Fruit fly (Drosophila melanogaster) whole organism, wandering third instar larva: ENCODE results near the gene jvl.

ENCODE experiments used
- Abd-B ChIP-seq: fragments of >200 bp; optimal IDR thresholded peaks from 2 replicates; lab custom pipeline; 2017; ENCODE audit warnings: missing biosample characterization, missing genetic modification characterization
- CG32264 ChIP-seq: fragments of 200-800 bp; sonication (Bioruptor generic); optimal IDR thresholded peaks from 2 replicates; lab custom pipeline; 2016; ENCODE audit warnings: missing biosample characterization, missing genetic modification characterization
- CG9705 ChIP-seq: fragments of 200-800 bp; sonication (Bioruptor generic); optimal IDR thresholded peaks from 2 replicates; lab custom pipeline; 2018; ENCODE audit warnings: missing biosample characterization, mild to moderate bottlenecking, missing genetic modification characterization
- CrebA ChIP-seq: fragments of 200-800 bp; sonication (Bioruptor generic); optimal IDR thresholded peaks from 2 replicates; lab custom pipeline; 2016; ENCODE audit warnings: missing biosample characterization, mild to moderate bottlenecking, missing genetic modification characterization, borderline replicate concordance
- Dfd ChIP-seq: fragments of >200 bp; optimal IDR thresholded peaks from 2 replicates; lab custom pipeline; 2017; ENCODE audit warnings: missing biosample characterization, missing genetic modification characterization
- Dif ChIP-seq: fragments of 200-275, 200-300 bp; sonication (Bioruptor generic); optimal IDR thresholded peaks from 2 replicates; lab custom pipeline; 2018; ENCODE audit warnings: missing biosample characterization, missing genetic modification characterization; ENCODE audit not compliant: partially characterized antibody
- GATAd ChIP-seq: sonication (Bioruptor generic); optimal IDR thresholded peaks from 2 replicates; lab custom pipeline; 2016; ENCODE audit warnings: missing biosample characterization, missing genetic modification characterization
- HLH106 ChIP-seq: fragments of 200-800 bp; optimal IDR thresholded peaks from 3 replicates; lab custom pipeline; 2019; ENCODE audit warnings: missing biosample characterization, mild to moderate bottlenecking, missing genetic modification characterization, moderate library complexity
- Hnf4 ChIP-seq: fragments of 200-800 bp; sonication (Bioruptor generic); optimal IDR thresholded peaks from 2 replicates; lab custom pipeline; 2016; ENCODE audit warnings: missing biosample characterization, mild to moderate bottlenecking, missing genetic modification characterization
- Hr78 ChIP-seq: fragments of >200 bp; optimal IDR thresholded peaks from 2 replicates; lab custom pipeline; 2017; ENCODE audit warnings: missing biosample characterization, missing genetic modification characterization
- Hr83 ChIP-seq: fragments of 200-300 bp; sonication (Bioruptor generic); optimal IDR thresholded peaks from 2 replicates; lab custom pipeline; 2016; ENCODE audit warnings: missing biosample characterization, mild to moderate bottlenecking, missing genetic modification characterization, moderate library complexity; ENCODE audit not compliant: poor library complexity, severe bottlenecking
- Jra ChIP-seq: sonication (Bioruptor generic); optimal IDR thresholded peaks from 2 replicates; lab custom pipeline; 2016; ENCODE audit warnings: missing biosample characterization, missing genetic modification characterization
- Mio ChIP-seq: sonication (Bioruptor generic); optimal IDR thresholded peaks from 2 replicates; lab custom pipeline; 2016; ENCODE audit warnings: missing biosample characterization, missing genetic modification characterization
- Myc ChIP-seq: fragments of >200 bp; optimal IDR thresholded peaks from 2 replicates; lab custom pipeline; 2017
- N ChIP-seq: fragments of >200 bp; optimal IDR thresholded peaks from 2 replicates; lab custom pipeline; 2018; ENCODE audit warnings: missing biosample characterization, missing external identifiers, missing genetic modification characterization
- OdsH ChIP-seq: fragments of 200-800 bp; sonication (Bioruptor generic); optimal IDR thresholded peaks from 2 replicates; lab custom pipeline; 2016; ENCODE audit warnings: missing biosample characterization, mild to moderate bottlenecking, missing genetic modification characterization
- Rel ChIP-seq, 2 experiments: fragments of 200-800 bp; sonication (Bioruptor generic) in 1 of 2; optimal IDR thresholded peaks; 2 replicates in 1 of 2; 3 replicates in 1 of 2; lab custom pipeline; 2016 to 2019; ENCODE audit warnings: mild to moderate bottlenecking in 2 of 2, missing biosample characterization in 2 of 2, missing genetic modification characterization in 2 of 2, moderate library complexity in 1 of 2
- Sp1 ChIP-seq: fragments of 200-800 bp; sonication (Bioruptor generic); optimal IDR thresholded peaks from 3 replicates; lab custom pipeline; 2019; ENCODE audit warnings: missing biosample characterization, mild to moderate bottlenecking, missing genetic modification characterization, moderate library complexity
- Vsx2 ChIP-seq: fragments of 200-300, 225-300 bp; sonication (Bioruptor generic); optimal IDR thresholded peaks from 2 replicates; lab custom pipeline; 2018; ENCODE audit warnings: missing biosample characterization, missing genetic modification characterization; ENCODE audit not compliant: partially characterized antibody
- br ChIP-seq: fragments of 200-800 bp; sonication (Bioruptor generic); optimal IDR thresholded peaks from 2 replicates; lab custom pipeline; 2016; ENCODE audit warnings: missing biosample characterization, missing genetic modification characterization
- brk ChIP-seq: fragments of 200-800 bp; sonication (Bioruptor generic); optimal IDR thresholded peaks from 2 replicates; lab custom pipeline; 2016; ENCODE audit warnings: missing biosample characterization, mild to moderate bottlenecking, missing genetic modification characterization
- dl ChIP-seq, 2 experiments: fragments of 175-275, 200-275 bp in 1 of 2; fragments of 200-275 bp in 1 of 2; sonication (Bioruptor generic); optimal IDR thresholded peaks; lab custom pipeline; 2018; ENCODE audit warnings: mild to moderate bottlenecking in 2 of 2, missing biosample characterization in 2 of 2, missing genetic modification characterization in 2 of 2, moderate library complexity in 2 of 2; ENCODE audit not compliant: partially characterized antibody in 2 of 2, insufficient read depth in 1 of 2
- dmrt93B ChIP-seq: fragments of 200-800 bp; sonication (Bioruptor generic); optimal IDR thresholded peaks from 2 replicates; lab custom pipeline; 2018; ENCODE audit warnings: missing biosample characterization, mild to moderate bottlenecking, missing genetic modification characterization
- dsf ChIP-seq: sonication (Bioruptor generic); optimal IDR thresholded peaks from 2 replicates; lab custom pipeline; 2016; ENCODE audit warnings: missing biosample characterization, missing genetic modification characterization, borderline replicate concordance
- ey ChIP-seq: fragments of 200-800 bp; sonication (Bioruptor generic); optimal IDR thresholded peaks from 2 replicates; lab custom pipeline; 2016; ENCODE audit warnings: missing biosample characterization, missing genetic modification characterization
- foxo ChIP-seq, 2 experiments: fragments of 200-800 bp; sonication (Bioruptor generic); optimal IDR thresholded peaks; 2 replicates in 1 of 2; 3 replicates in 1 of 2; lab custom pipeline; 2016 to 2017; ENCODE audit warnings: missing biosample characterization in 2 of 2, missing genetic modification characterization in 2 of 2
- fru ChIP-seq: fragments of 200-800 bp; sonication (Bioruptor generic); optimal IDR thresholded peaks from 3 replicates; lab custom pipeline; 2016; ENCODE audit warnings: missing biosample characterization, mild to moderate bottlenecking, missing genetic modification characterization
- h ChIP-seq: fragments of 200-800 bp; sonication (Bioruptor generic); optimal IDR thresholded peaks from 3 replicates; lab custom pipeline; 2016; ENCODE audit warnings: missing biosample characterization, mild to moderate bottlenecking, missing genetic modification characterization
- jim ChIP-seq: fragments of 175-275, 200-325 bp; sonication (Bioruptor generic); optimal IDR thresholded peaks from 2 replicates; lab custom pipeline; 2016; ENCODE audit warnings: missing biosample characterization, mild to moderate bottlenecking, missing genetic modification characterization
- lola ChIP-seq: fragments of >200 bp; optimal IDR thresholded peaks from 2 replicates; lab custom pipeline; 2017; ENCODE audit warnings: missing biosample characterization, missing genetic modification characterization
- pan ChIP-seq: fragments of >200 bp; optimal IDR thresholded peaks from 2 replicates; lab custom pipeline; 2017
- psq ChIP-seq: fragments of 200-800 bp; sonication (Bioruptor generic); optimal IDR thresholded peaks from 3 replicates; lab custom pipeline; 2017; ENCODE audit warnings: missing biosample characterization, mild to moderate bottlenecking, missing genetic modification characterization, moderate library complexity
- rgr ChIP-seq: fragments of 200-800 bp; sonication (Bioruptor generic); optimal IDR thresholded peaks from 3 replicates; lab custom pipeline; 2016; ENCODE audit warnings: missing biosample characterization, mild to moderate bottlenecking, missing genetic modification characterization
- sage ChIP-seq: fragments of 200-800 bp; sonication (Bioruptor generic); optimal IDR thresholded peaks from 2 replicates; lab custom pipeline; 2016; ENCODE audit warnings: missing biosample characterization, mild to moderate bottlenecking, missing genetic modification characterization
- sv ChIP-seq: fragments of 200-800 bp; sonication (Bioruptor generic); optimal IDR thresholded peaks from 3 replicates; lab custom pipeline; 2016; ENCODE audit warnings: missing biosample characterization, missing genetic modification characterization
- tai ChIP-seq: sonication (Bioruptor generic); optimal IDR thresholded peaks from 2 replicates; lab custom pipeline; 2016; ENCODE audit warnings: missing biosample characterization, missing genetic modification characterization
- usp ChIP-seq: fragments of >200 bp; optimal IDR thresholded peaks from 2 replicates; lab custom pipeline; 2017; ENCODE audit warnings: missing biosample characterization, missing genetic modification characterization
- woc ChIP-seq: sonication (Bioruptor generic); optimal IDR thresholded peaks from 2 replicates; lab custom pipeline; 2016; ENCODE audit warnings: missing biosample characterization, mild to moderate bottlenecking, missing genetic modification characterization

jvl gene

dm6 chr3R:14739501-14740252 lies 1.7 kb upstream of the jvl start:
- no peak for TF ChIP-seq br (GFP tag; lab: Kevin White, UChicago)
- peak; percentile 17 for TF ChIP-seq Myc (lab: Kevin White, UChicago)
- peak; percentile 45 for TF ChIP-seq N

dm6 chr3R:14740253-14740522 lies 1.2 kb upstream of the jvl start:
- no peak for TF ChIP-seq Dfd (GFP tag; lab: Kevin White, UChicago)
- no peak for TF ChIP-seq br (GFP tag; lab: Kevin White, UChicago)
- no peak for TF ChIP-seq fru
- TF ChIP-seq psq (GFP tag; lab: Kevin White, UChicago), result peak; percentile 14

- peak; percentile 59 for TF ChIP-seq dmrt93B (GFP tag; lab: Kevin White, UChicago)
- peak; percentile 66 for TF ChIP-seq CG9705 (GFP tag; lab: Kevin White, UChicago)
- TF ChIP-seq N, result no peak
- TF ChIP-seq Dif, result peak; percentile 68
- no peak for TF ChIP-seq Dfd (GFP tag; lab: Kevin White, UChicago)
- TF ChIP-seq Hr78 (GFP tag; lab: Kevin White, UChicago), result peak; percentile 19
- peak; percentile 29 for TF ChIP-seq ey
- TF ChIP-seq pan (lab: Kevin White, UChicago), result no peak
- TF ChIP-seq Hr83 (GFP tag; lab: Kevin White, UChicago), result peak; percentile 96
- TF ChIP-seq brk (GFP tag; lab: Kevin White, UChicago), result peak; percentile 29
- TF ChIP-seq Hnf4, result peak; percentile 80
- peak; percentile 7 for TF ChIP-seq psq (GFP tag; lab: Kevin White, UChicago)
- peak in 1 of 2 experiments; percentile 72 for TF ChIP-seq foxo (GFP tag; optimal IDR thresholded peaks at IDR 0.05; lab: Kevin White, UChicago)
- peak; percentile 59 for TF ChIP-seq tai (GFP tag; lab: Kevin White, UChicago)
- no peak for TF ChIP-seq sage (GFP tag; lab: Kevin White, UChicago)
- TF ChIP-seq fru, result peak; percentile 72
- TF ChIP-seq lola (GFP tag; lab: Kevin White, UChicago), result no peak
- TF ChIP-seq h, result peak; percentile 86
- TF ChIP-seq GATAd (GFP tag; lab: Kevin White, UChicago), result no peak
- peak; percentile 81 for TF ChIP-seq jim (GFP tag; lab: Kevin White, UChicago)
- TF ChIP-seq dl (GFP tag; optimal IDR thresholded peaks at IDR 0.05; lab: Kevin White, UChicago; ENCODE audit: insufficient read depth in 1 of 2, partially characterized antibody in 2 of 2), result peak in 1 of 2 experiments; percentile 5
- no peak for TF ChIP-seq woc (GFP tag; lab: Kevin White, UChicago)
- TF ChIP-seq sv, result peak; percentile 26
- no peak for TF ChIP-seq dsf (GFP tag; lab: Kevin White, UChicago)
- peak; percentile 44 for TF ChIP-seq Myc (lab: Kevin White, UChicago)
- TF ChIP-seq usp (GFP tag; lab: Kevin White, UChicago), result no peak
- TF ChIP-seq br (GFP tag; lab: Kevin White, UChicago), result peak; percentile 76
- peak; percentile 67 for TF ChIP-seq HLH106 (tag; lab: Kevin White, UChicago)
- TF ChIP-seq Jra (GFP tag; lab: Kevin White, UChicago), result peak; percentile 78
- TF ChIP-seq Vsx2 (GFP tag; lab: Kevin White, UChicago), result peak; percentile 71
- TF ChIP-seq OdsH (GFP tag; lab: Kevin White, UChicago), result no peak
- no peak for TF ChIP-seq CG32264
- TF ChIP-seq Mio (GFP tag; lab: Kevin White, UChicago), result peak; percentile 14
- TF ChIP-seq rgr, result peak; percentile 75
- peak; percentile 67 for TF ChIP-seq Sp1
- TF ChIP-seq CrebA (GFP tag; lab: Kevin White, UChicago), result no peak
- TF ChIP-seq Abd-B (GFP tag; lab: Kevin White, UChicago), result no peak
- TF ChIP-seq Rel (GFP tag; optimal IDR thresholded peaks at IDR 0.05; lab: Kevin White, UChicago), result no peak
- peak; percentile 82 for TF ChIP-seq Rel (tag; optimal IDR thresholded peaks at IDR 0.05; lab: Kevin White, UChicago)
Measured at dm6 chr3R:14740658-14741191, 657 bp upstream of the jvl start.
